Fruit fly (Drosophila melanogaster): ENCODE measurements around the gene CG6678.

Gene CG6678

DNA sequence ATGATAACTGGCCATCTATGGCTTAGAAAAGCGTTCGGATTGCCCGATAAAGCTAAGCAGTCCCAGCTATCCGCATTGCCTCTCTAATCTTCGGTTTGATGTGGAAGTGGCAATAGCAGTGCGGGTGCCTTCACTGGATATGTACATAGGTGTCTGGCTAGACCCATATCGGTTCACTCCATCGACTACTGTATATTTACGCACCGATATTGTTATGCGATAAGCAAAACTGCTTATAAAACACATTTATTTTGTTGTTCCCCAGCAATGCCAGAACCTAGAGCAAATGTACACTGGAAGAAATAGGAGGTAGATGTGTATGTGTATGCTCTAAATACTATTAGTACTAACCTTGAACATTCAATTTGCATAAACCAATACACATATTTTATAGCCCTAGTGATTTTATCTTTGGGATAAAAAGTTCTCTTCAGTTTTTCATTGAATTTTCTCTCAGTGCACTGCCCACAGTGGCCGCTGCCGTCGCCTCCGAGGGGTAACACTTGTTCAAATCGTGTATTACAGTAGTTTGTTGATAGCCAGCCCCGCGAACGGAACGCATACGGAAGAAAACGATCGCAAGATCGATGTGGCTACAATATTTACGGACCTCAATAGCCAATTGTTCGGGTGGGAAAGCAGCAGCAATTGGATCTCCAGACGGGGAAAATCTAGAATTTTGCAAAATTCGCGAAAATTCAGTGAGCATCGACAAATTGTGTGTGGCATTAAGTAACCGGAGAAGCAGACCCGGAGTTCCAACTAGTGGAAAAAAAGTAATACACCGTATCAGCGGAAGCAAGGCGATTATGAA lies 16.5 kb upstream of the CG6678 start, which contains the start of gene CG31431 (continued):
- peak; percentile 97 for TF ChIP-seq CG6689 (GFP tag; IDR thresholded peaks at IDR 0.05)
- TF ChIP-seq dm (GFP tag; optimal IDR thresholded peaks at IDR 0.05): peak; percentile 91
- TF ChIP-seq fd64A (GFP tag; optimal IDR thresholded peaks at IDR 0.05): peak; percentile 83
- TF ChIP-seq ewg (GFP tag; optimal IDR thresholded peaks at IDR 0.05): peak; percentile 90
- peak; percentile 58 for TF ChIP-seq CTCF (GFP tag; optimal IDR thresholded peaks at IDR 0.05)
- peak; percentile 89 for TF ChIP-seq Hey (tag; optimal IDR thresholded peaks at IDR 0.05)
- TF ChIP-seq CG4820 (GFP tag; optimal IDR thresholded peaks at IDR 0.05): peak; percentile 98
- TF ChIP-seq CG11085 (GFP tag; IDR thresholded peaks at IDR 0.05): peak; percentile 97
- TF ChIP-seq CG6854 (GFP tag; optimal IDR thresholded peaks at IDR 0.05): peak; percentile 96
- TF ChIP-seq CG2129 (GFP tag; IDR thresholded peaks at IDR 0.05; ENCODE audit: partially characterized antibody): no peak
- peak; percentile 97 for TF ChIP-seq HLH54F (GFP tag; optimal IDR thresholded peaks at IDR 0.05)
- TF ChIP-seq CG33557 (GFP tag; optimal IDR thresholded peaks at IDR 0.05): peak; percentile 92
- peak; percentile 99 for TF ChIP-seq row (GFP tag; IDR thresholded peaks at IDR 0.05)
- TF ChIP-seq CG34376 (GFP tag; optimal IDR thresholded peaks at IDR 0.05): peak; percentile 97
- TF ChIP-seq CG17361 (GFP tag; IDR thresholded peaks at IDR 0.05): peak; percentile 97
- peak; percentile 92 for TF ChIP-seq trem (tag; optimal IDR thresholded peaks at IDR 0.05)
- TF ChIP-seq CG9609 (GFP tag; optimal IDR thresholded peaks at IDR 0.05): peak; percentile 97
- TF ChIP-seq CG12769 (tag; optimal IDR thresholded peaks at IDR 0.05): peak; percentile 99
- peak; percentile 97 for TF ChIP-seq CG1233 (GFP tag; optimal IDR thresholded peaks at IDR 0.05)
- TF ChIP-seq Fer3 (tag; optimal IDR thresholded peaks at IDR 0.05): peak; percentile 98
- TF ChIP-seq jumu (GFP tag; optimal IDR thresholded peaks at IDR 0.05): peak; percentile 97
- TF ChIP-seq ftz-f1 (GFP tag; optimal IDR thresholded peaks at IDR 0.05): peak; percentile 83
- peak; percentile 93 for TF ChIP-seq zf30C (GFP tag; optimal IDR thresholded peaks at IDR 0.05)
- TF ChIP-seq ap (GFP tag; IDR thresholded peaks at IDR 0.05): peak; percentile 94
- TF ChIP-seq HLH3B (GFP tag; IDR thresholded peaks at IDR 0.05): peak; percentile 97
- TF ChIP-seq danr (GFP tag; IDR thresholded peaks at IDR 0.05): peak; percentile 95
- peak; percentile 93 for TF ChIP-seq Ssrp (tag; optimal IDR thresholded peaks at IDR 0.05)
- peak; percentile 95 for TF ChIP-seq scrt (GFP tag; optimal IDR thresholded peaks at IDR 0.05)
- peak; percentile 75 for TF ChIP-seq CG17186 (GFP tag; optimal IDR thresholded peaks at IDR 0.05)
- TF ChIP-seq Hr51 (GFP tag; optimal IDR thresholded peaks at IDR 0.05): peak; percentile 95 to 96
- TF ChIP-seq Opbp (GFP tag; IDR thresholded peaks at IDR 0.05; ENCODE audit: partially characterized antibody): no peak
- peak; percentile 96 for TF ChIP-seq sisA (GFP tag; IDR thresholded peaks at IDR 0.05)
- peak; percentile 94 for TF ChIP-seq luna (GFP tag; optimal IDR thresholded peaks at IDR 0.05)
- peak; percentile 95 for TF ChIP-seq CG4328 (GFP tag; optimal IDR thresholded peaks at IDR 0.05)
- peak; percentile 98 for TF ChIP-seq Meics (GFP tag; optimal IDR thresholded peaks at IDR 0.05)
- no peak for TF ChIP-seq CG34224 (GFP tag; IDR thresholded peaks at IDR 0.05; ENCODE audit: partially characterized antibody)
- TF ChIP-seq Hmr (GFP tag; optimal IDR thresholded peaks at IDR 0.05): peak; percentile 98
- peak; percentile 90 for TF ChIP-seq psq (GFP tag; optimal IDR thresholded peaks at IDR 0.05)
- TF ChIP-seq CG4617 (GFP tag; optimal IDR thresholded peaks at IDR 0.05; ENCODE audit: borderline replicate concordance): peak; percentile 93
- TF ChIP-seq zen2 (GFP tag; IDR thresholded peaks at IDR 0.05; ENCODE audit: partially characterized antibody): no peak
- TF ChIP-seq H15 (GFP tag; IDR thresholded peaks at IDR 0.05): peak; percentile 96
- TF ChIP-seq nmo (GFP tag; optimal IDR thresholded peaks at IDR 0.05): peak; percentile 98
- TF ChIP-seq CG7556 (GFP tag; optimal IDR thresholded peaks at IDR 0.05): peak; percentile 97
- peak; percentile 93 for TF ChIP-seq twi (tag; optimal IDR thresholded peaks at IDR 0.05)
- TF ChIP-seq NC2α (GFP tag; optimal IDR thresholded peaks at IDR 0.05): peak; percentile 93
- TF ChIP-seq run (tag; optimal IDR thresholded peaks at IDR 0.05): peak; percentile 85
- peak; percentile 98 for TF ChIP-seq HmgZ (tag; optimal IDR thresholded peaks at IDR 0.05)
- peak; percentile 94 for TF ChIP-seq CG8765 (GFP tag; IDR thresholded peaks at IDR 0.05)
- TF ChIP-seq stc (GFP tag; IDR thresholded peaks at IDR 0.05): peak; percentile 95
